Worm (Caenorhabditis elegans) whole organism, young adult: Measurements from ENCODE around the gene ran-3.

ENCODE experiments used
- B0035.1 ChIP-seq: sonication (generic microtip); optimal IDR thresholded peaks from 2 replicates; lab custom pipeline; 2016; ENCODE audit warnings: missing genetic modification characterization, mild to moderate bottlenecking, missing compliant biosample characterization, missing genotype, missing genetic modification reagents
- D2030.7 ChIP-seq: fragments of 200-800 bp; sonication (Bioruptor generic); IDR thresholded peaks from 2 replicates; pipeline ENCODE4 v1.3.6; 2022; ENCODE audit warnings: missing genetic modification reagents, missing genetic modification characterization, missing compliant biosample characterization
- F10E7.11 ChIP-seq: sonication (generic microtip); optimal IDR thresholded peaks from 2 replicates; lab custom pipeline; 2017; ENCODE audit warnings: mild to moderate bottlenecking, missing genetic modification characterization, moderate library complexity, missing compliant biosample characterization
- F22D6.2 ChIP-seq: sonication (generic microtip); optimal IDR thresholded peaks from 2 replicates; lab custom pipeline; 2016; ENCODE audit warnings: mild to moderate bottlenecking, missing genetic modification characterization, missing compliant biosample characterization
- F23B12.7 ChIP-seq: sonication (generic microtip); optimal IDR thresholded peaks from 2 replicates; lab custom pipeline; 2017; ENCODE audit warnings: missing genetic modification characterization, mild to moderate bottlenecking, missing compliant biosample characterization, antibody characterized with exemption, moderate library complexity; ENCODE audit not compliant: insufficient read depth
- F39B2.1 ChIP-seq: fragments of 200-800 bp; sonication (Bioruptor generic); IDR thresholded peaks from 2 replicates; pipeline ENCODE4 v1.3.6; 2022; ENCODE audit warnings: missing genetic modification reagents, missing genetic modification characterization, missing compliant biosample characterization
- F49E8.2 ChIP-seq: sonication (generic microtip); optimal IDR thresholded peaks from 3 replicates; lab custom pipeline; 2017; ENCODE audit warnings: missing genetic modification characterization, mild to moderate bottlenecking, missing compliant biosample characterization, antibody characterized with exemption, moderate library complexity; ENCODE audit not compliant: insufficient read depth
- F55B11.4 ChIP-seq: sonication (generic microtip); optimal IDR thresholded peaks from 2 replicates; lab custom pipeline; 2016; ENCODE audit warnings: missing compliant biosample characterization, missing genetic modification characterization, borderline replicate concordance; ENCODE audit not compliant: insufficient read depth
- F57A8.1 ChIP-seq: fragments of 200-800 bp; sonication (Bioruptor generic); optimal IDR thresholded peaks from 2 replicates; lab custom pipeline; 2018; ENCODE audit warnings: mild to moderate bottlenecking, missing genetic modification characterization, moderate library complexity, missing compliant biosample characterization
- Y79H2A.3 ChIP-seq: fragments of 200-800 bp; sonication (Bioruptor generic); conservative IDR thresholded peaks from 2 replicates; pipeline ENCODE4 v1.3.6; 2022; ENCODE audit warnings: missing genetic modification reagents, missing genetic modification characterization, missing compliant biosample characterization
- Y95B8A.8 ChIP-seq: fragments of 200-800 bp; sonication (Bioruptor generic); IDR thresholded peaks from 2 replicates; pipeline ENCODE4 v1.3.6; 2022; ENCODE audit warnings: missing genetic modification reagents, missing genetic modification characterization, missing compliant biosample characterization
- ZK185.1 ChIP-seq: sonication (generic microtip); optimal IDR thresholded peaks from 2 replicates; lab custom pipeline; 2016; ENCODE audit warnings: mild to moderate bottlenecking, missing genetic modification characterization, missing compliant biosample characterization; ENCODE audit not compliant: poor library complexity, severe bottlenecking
- aptf-3 ChIP-seq: fragments of 200-800 bp; sonication (Bioruptor generic); IDR thresholded peaks from 2 replicates; pipeline ENCODE4 v1.3.6; 2022; ENCODE audit warnings: missing genetic modification characterization, missing compliant biosample characterization
- athp-1 ChIP-seq: sonication (generic microtip); optimal IDR thresholded peaks from 2 replicates; lab custom pipeline; 2017; ENCODE audit warnings: mild to moderate bottlenecking, missing genetic modification characterization, missing compliant biosample characterization
- attf-6 ChIP-seq: fragments of 200-800 bp; sonication (Bioruptor generic); IDR thresholded peaks from 2 replicates; pipeline ENCODE4 v1.3.6; 2022; ENCODE audit warnings: missing genetic modification reagents, missing genetic modification characterization, missing compliant biosample characterization
- bed-1 ChIP-seq: fragments of 200-800 bp; sonication (Bioruptor generic); IDR thresholded peaks from 2 replicates; pipeline ENCODE4 v1.3.6; 2022; ENCODE audit warnings: missing genetic modification reagents, missing genetic modification characterization, missing compliant biosample characterization
- ccch-3 ChIP-seq: fragments of 200-800 bp; sonication (Bioruptor generic); optimal IDR thresholded peaks from 2 replicates; lab custom pipeline; 2018; ENCODE audit warnings: mild to moderate bottlenecking, missing genetic modification characterization, missing compliant biosample characterization
- ceh-100 ChIP-seq: fragments of 200-800 bp; sonication (Bioruptor generic); IDR thresholded peaks from 2 replicates; pipeline ENCODE4 v1.3.6; 2022; ENCODE audit warnings: missing genetic modification reagents, missing genetic modification characterization, missing compliant biosample characterization
- ceh-58 ChIP-seq: fragments of 200-800 bp; sonication (Bioruptor generic); IDR thresholded peaks from 2 replicates; pipeline ENCODE4 v1.3.6; 2022; ENCODE audit warnings: missing genetic modification characterization, missing compliant biosample characterization
- ceh-91 ChIP-seq: fragments of 200-800 bp; sonication (Bioruptor generic); IDR thresholded peaks from 2 replicates; pipeline ENCODE4 v1.3.6; 2022; ENCODE audit warnings: missing genetic modification reagents, missing genetic modification characterization, missing compliant biosample characterization
- dpl-1 ChIP-seq: fragments of 150-350 bp; optimal IDR thresholded peaks from 2 replicates; lab custom pipeline; 2014; ENCODE audit warnings: missing biosample characterization, missing genetic modification reagents, missing genetic modification characterization
- egl-44 ChIP-seq: fragments of 200-800 bp; sonication (Bioruptor generic); IDR thresholded peaks from 2 replicates; pipeline ENCODE4 v1.3.6; 2022; ENCODE audit warnings: missing genetic modification reagents, missing genetic modification characterization, missing compliant biosample characterization
- gei-17 ChIP-seq: fragments of 200-800 bp; sonication (Bioruptor generic); optimal IDR thresholded peaks from 2 replicates; lab custom pipeline; 2018; ENCODE audit warnings: mild to moderate bottlenecking, missing genetic modification characterization, missing compliant biosample characterization
- him-1 ChIP-seq: sonication (generic microtip); optimal IDR thresholded peaks from 2 replicates; lab custom pipeline; 2016; ENCODE audit warnings: missing genotype, missing genetic modification reagents, missing genetic modification characterization, missing compliant biosample characterization
- hlh-12 ChIP-seq: sonication (generic microtip); optimal IDR thresholded peaks from 2 replicates; lab custom pipeline; 2016; ENCODE audit warnings: missing genetic modification characterization, missing compliant biosample characterization
- hlh-26 ChIP-seq: fragments of 200-800 bp; sonication (Bioruptor generic); conservative IDR thresholded peaks from 2 replicates; pipeline ENCODE4 v1.3.6; 2022; ENCODE audit warnings: missing genetic modification reagents, missing genetic modification characterization, missing compliant biosample characterization
- hmg-1.2 ChIP-seq: fragments of 200-800 bp; sonication (Bioruptor generic); IDR thresholded peaks from 2 replicates; pipeline ENCODE4 v1.3.6; 2022; ENCODE audit warnings: missing genetic modification reagents, missing genetic modification characterization, missing compliant biosample characterization
- hmg-20 ChIP-seq: fragments of 200-800 bp; sonication (Bioruptor generic); IDR thresholded peaks from 2 replicates; pipeline ENCODE4 v1.3.6; 2022; ENCODE audit warnings: missing genetic modification reagents, missing genetic modification characterization, missing compliant biosample characterization
- let-526 ChIP-seq: fragments of 200-800 bp; sonication (Bioruptor generic); IDR thresholded peaks from 2 replicates; pipeline ENCODE4 v1.3.6; 2022; ENCODE audit warnings: missing genetic modification reagents, missing genetic modification characterization, missing compliant biosample characterization
- lin-35 ChIP-seq, 3 experiments: fragments of 150-350 bp in 2 of 3; sonication (generic microtip) in 1 of 3; optimal IDR thresholded peaks; 2 replicates each; lab custom pipeline; 2014 to 2018; ENCODE audit warnings: missing biosample characterization in 3 of 3, missing genetic modification characterization in 3 of 3, missing genetic modification reagents in 3 of 3
- madf-10 ChIP-seq: sonication (generic microtip); optimal IDR thresholded peaks from 2 replicates; lab custom pipeline; 2016; ENCODE audit warnings: mild to moderate bottlenecking, missing genetic modification characterization, missing compliant biosample characterization
- madf-8 ChIP-seq: fragments of 200-800 bp; sonication (Bioruptor generic); conservative IDR thresholded peaks from 2 replicates; pipeline ENCODE4 v1.3.6; 2022; ENCODE audit warnings: missing genetic modification reagents, missing genetic modification characterization, missing compliant biosample characterization
- nfyb-1 ChIP-seq: fragments of 200-800 bp; sonication (Bioruptor generic); IDR thresholded peaks from 2 replicates; pipeline ENCODE4 v1.3.6; 2022; ENCODE audit warnings: missing genetic modification reagents, missing genetic modification characterization, missing compliant biosample characterization
- rcor-1 ChIP-seq: fragments of 200-800 bp; sonication (Bioruptor generic); IDR thresholded peaks from 2 replicates; pipeline ENCODE4 v1.3.6; 2022; ENCODE audit warnings: missing genetic modification reagents, missing genetic modification characterization, missing compliant biosample characterization
- snpc-1.3 ChIP-seq: sonication (generic microtip); optimal IDR thresholded peaks from 2 replicates; lab custom pipeline; 2017; ENCODE audit warnings: missing genetic modification characterization, mild to moderate bottlenecking, missing compliant biosample characterization, antibody characterized with exemption, moderate library complexity, missing genotype, missing genetic modification reagents; ENCODE audit not compliant: insufficient read depth
- snpc-3.4 ChIP-seq: sonication (generic microtip); optimal IDR thresholded peaks from 2 replicates; lab custom pipeline; 2017; ENCODE audit warnings: missing genetic modification characterization, mild to moderate bottlenecking, missing compliant biosample characterization, antibody characterized with exemption, moderate library complexity, missing genotype, missing genetic modification reagents
- ztf-25 ChIP-seq: fragments of 200-800 bp; sonication (Bioruptor generic); IDR thresholded peaks from 2 replicates; pipeline ENCODE4 v1.3.6; 2022; ENCODE audit warnings: missing genetic modification reagents, missing genetic modification characterization, missing compliant biosample characterization

ran-3 gene

DNA sequence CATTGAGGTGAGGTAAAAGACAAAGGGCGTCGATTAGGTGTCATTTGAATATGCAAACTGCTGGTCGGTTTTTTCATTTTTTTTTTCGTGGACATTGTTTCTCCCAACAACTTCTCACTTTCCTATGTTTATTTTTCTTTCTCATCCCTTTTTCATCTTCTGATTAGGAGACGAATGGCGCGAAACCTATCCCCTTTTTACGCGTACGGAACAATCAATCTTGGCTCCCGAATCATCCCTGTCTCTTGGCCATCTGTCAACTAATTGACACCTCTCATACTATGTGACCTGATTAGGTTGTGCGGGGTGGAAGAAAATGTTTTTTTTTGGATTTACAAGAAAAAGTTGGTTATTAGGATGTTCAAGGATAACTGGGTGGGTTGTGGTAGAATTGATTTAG is 20.0 kb upstream of the ran-3 start:
- TF ChIP-seq hmg-20 (GFP tag; lab: Robert Waterston, UW) (no peak), hlh-26 (no peak), snpc-1.3 (no peak), B0035.1 (tag; lab: Kevin White, UChicago) (no peak), Y79H2A.3 (GFP tag; lab: Robert Waterston, UW) (no peak), aptf-3 (GFP tag; lab: Robert Waterston, UW) (no peak), F23B12.7 (tag; lab: Kevin White, UChicago) (no peak), rcor-1 (no peak), bed-1 (GFP tag; lab: Robert Waterston, UW) (no peak), ceh-58 (GFP tag; lab: Robert Waterston, UW) (no peak)
- TF ChIP-seq, all 124 proteins: peak for 0

DNA sequence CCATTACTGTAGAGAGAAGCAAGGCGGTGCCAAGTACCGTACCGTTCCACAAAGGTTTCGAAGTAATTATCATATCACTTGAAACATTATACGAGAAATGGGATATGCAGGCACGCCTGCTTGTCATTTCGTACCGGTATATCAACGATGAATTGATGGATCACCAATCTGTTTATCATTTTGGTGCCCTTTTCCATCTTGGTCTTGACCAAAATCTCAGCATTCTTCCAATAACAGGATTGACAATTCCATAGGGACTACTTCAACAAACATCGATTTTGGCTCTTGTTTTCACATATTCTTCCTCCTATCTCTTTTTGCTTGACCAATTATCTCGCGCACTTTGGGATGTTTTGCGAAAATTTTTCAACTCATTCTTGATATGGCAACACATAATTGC is 14.3 kb upstream of the ran-3 start:
- TF ChIP-seq athp-1 (tag; lab: Kevin White, UChicago) = no peak
- no peak for TF ChIP-seq F23B12.7 (tag; lab: Kevin White, UChicago)
- TF ChIP-seq F49E8.2 (tag; lab: Kevin White, UChicago) = no peak
- TF ChIP-seq gei-17 (GFP tag; lab: Kevin White, UChicago) = no peak
- no peak for TF ChIP-seq ccch-3
- no peak for TF ChIP-seq ceh-91 (GFP tag; lab: Robert Waterston, UW)
- TF ChIP-seq F22D6.2 (tag; lab: Kevin White, UChicago) = no peak
- no peak for TF ChIP-seq lin-35 (GFP tag; optimal IDR thresholded peaks at IDR 0.05; lab: Kevin White, UChicago)
- no peak for TF ChIP-seq F57A8.1
- no peak for TF ChIP-seq hmg-1.2 (GFP tag; lab: Robert Waterston, UW)
- TF ChIP-seq madf-8 = no peak
- no peak for TF ChIP-seq dpl-1 (GFP tag; lab: Kevin White, UChicago)
- TF ChIP-seq let-526 = no peak
- TF ChIP-seq ztf-25 (GFP tag; lab: Robert Waterston, UW) = no peak

DNA sequence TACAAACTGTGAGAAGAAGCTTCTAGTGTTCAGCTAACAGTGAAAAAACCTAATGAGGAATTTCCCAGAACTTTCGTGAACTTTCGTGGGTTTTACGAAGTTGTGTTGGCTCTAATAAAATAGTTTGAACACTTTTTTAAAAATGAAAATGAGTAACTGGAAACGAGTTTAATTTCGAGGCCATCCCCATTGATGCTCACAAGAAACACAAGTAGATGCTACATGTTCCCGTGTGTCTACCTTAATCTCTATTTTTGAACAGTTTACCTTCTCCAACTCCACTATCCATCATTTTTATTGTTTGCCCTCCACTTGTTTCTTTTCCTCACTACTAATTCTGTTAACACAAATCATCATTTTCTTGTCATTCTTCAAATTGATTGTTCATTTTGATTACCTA is 8.8 kb upstream of the ran-3 start, which contains the start of gene C26D10.7:
Gene C26D10.7 (plus strand): TSS at position 301 of the 400 bp plus-strand sequence.
- TF ChIP-seq F10E7.11 (tag; lab: Kevin White, UChicago) (no peak), F57A8.1 (no peak), lin-35 (GFP tag; optimal IDR thresholded peaks at IDR 0.05; lab: Kevin White, UChicago) (no peak), attf-6 (GFP tag; lab: Robert Waterston, UW) (no peak), nfyb-1 (GFP tag; lab: Robert Waterston, UW) (no peak), egl-44 (no peak), F22D6.2 (tag; lab: Kevin White, UChicago) (no peak), ceh-100 (GFP tag; lab: Robert Waterston, UW) (no peak), ZK185.1 (tag; lab: Kevin White, UChicago) (no peak), F55B11.4 (tag; lab: Kevin White, UChicago) (no peak), Y95B8A.8 (GFP tag; lab: Robert Waterston, UW) (no peak), F39B2.1 (no peak), ceh-91 (GFP tag; lab: Robert Waterston, UW) (no peak)

- no peak for TF ChIP-seq snpc-3.4 (tag; lab: Kevin White, UChicago)
- no peak for TF ChIP-seq F10E7.11 (tag; lab: Kevin White, UChicago)
- no peak for TF ChIP-seq dpl-1 (GFP tag; lab: Kevin White, UChicago)
- no peak for TF ChIP-seq aptf-3 (GFP tag; lab: Robert Waterston, UW)
- no peak for TF ChIP-seq madf-10
- no peak for TF ChIP-seq B0035.1 (tag; lab: Kevin White, UChicago)
- no peak for TF ChIP-seq D2030.7 (GFP tag; lab: Robert Waterston, UW)
- TF ChIP-seq bed-1 (GFP tag; lab: Robert Waterston, UW) = no peak
- no peak for TF ChIP-seq hlh-12 (tag; lab: Kevin White, UChicago)
- TF ChIP-seq him-1 (tag; lab: Kevin White, UChicago) = no peak
- no peak for TF ChIP-seq ceh-91 (GFP tag; lab: Robert Waterston, UW)
Measured at ce11 chrII:8329462-8329861, 4.6 kb upstream of the ran-3 start, which contains the start of gene C26D10.4. C26D10.4 (plus strand) TSS chrII:8329762.
